Fruit fly (Drosophila melanogaster): ENCODE measurements around the gene Sgs8.

The Sgs8 gene

dm6 chr3L:11557209-11557608 lies 48.0 kb upstream of the Sgs8 start (continued):
- TF ChIP-seq nom (GFP tag; optimal IDR thresholded peaks at IDR 0.05), result peak; percentile 93
- peak in 1 of 2 experiments; percentile 85 for TF ChIP-seq bsh (GFP tag; optimal IDR thresholded peaks at IDR 0.05)
- peak; percentile 63 for TF ChIP-seq sens (GFP tag)
- peak; percentile 6 for TF ChIP-seq nerfin-1 (tag; optimal IDR thresholded peaks at IDR 0.05)

dm6 chr3L:11556637-11557036 lies 47.4 kb upstream of the Sgs8 start:
- TF ChIP-seq tio (GFP tag; optimal IDR thresholded peaks at IDR 0.05) (peak; percentile 34), fd3F (GFP tag; optimal IDR thresholded peaks at IDR 0.05) (peak; percentile 31), CG13775 (GFP tag; optimal IDR thresholded peaks at IDR 0.05) (peak; percentile 46), gem (tag; optimal IDR thresholded peaks at IDR 0.05) (peak; percentile 67), CG3847 (GFP tag; IDR thresholded peaks at IDR 0.05) (0 out of 2 replicates have a peak, but pooled peaks have one; percentile 13), lab (GFP tag; optimal IDR thresholded peaks at IDR 0.05) (peak; percentile 54), ash1 (GFP tag; optimal IDR thresholded peaks at IDR 0.05) (no peak), Drgx (GFP tag; IDR thresholded peaks at IDR 0.05) (no peak), CG11504 (tag; optimal IDR thresholded peaks at IDR 0.05) (peak; percentile 15), caup (GFP tag; optimal IDR thresholded peaks at IDR 0.05; ENCODE audit: severe bottlenecking) (peak; percentile 41), vfl (GFP tag; optimal IDR thresholded peaks at IDR 0.05) (peak; percentile 33), sob (GFP tag; IDR thresholded peaks at IDR 0.05) (no peak), CG12659 (GFP tag; optimal IDR thresholded peaks at IDR 0.05) (peak; percentile 25), CG13123 (GFP tag; optimal IDR thresholded peaks at IDR 0.05) (no peak), Xbp1 (GFP tag; optimal IDR thresholded peaks at IDR 0.05) (peak; percentile 0), Vsx1 (GFP tag; optimal IDR thresholded peaks at IDR 0.05) (peak; percentile 22), al (GFP tag; IDR thresholded peaks at IDR 0.05) (0 out of 2 replicates have a peak, but pooled peaks have one; percentile 3), Hand (GFP tag; optimal IDR thresholded peaks at IDR 0.05) (peak; percentile 64), CG9727 (GFP tag; optimal IDR thresholded peaks at IDR 0.05) (peak; percentile 51), CG17361 (GFP tag; IDR thresholded peaks at IDR 0.05) (peak; percentile 26; the same call in 1 of the 3 replicates), CoRest (tag; optimal IDR thresholded peaks at IDR 0.05) (peak; percentile 37), CG13894 (tag; optimal IDR thresholded peaks at IDR 0.05) (no peak), PHDP (tag; optimal IDR thresholded peaks at IDR 0.05) (peak; percentile 52), CG15011 (GFP tag; optimal IDR thresholded peaks at IDR 0.05) (peak; percentile 41), sens-2 (GFP tag; IDR thresholded peaks at IDR 0.05) (no peak), Tbp (GFP tag; optimal IDR thresholded peaks at IDR 0.05) (no peak), mam (GFP tag; optimal IDR thresholded peaks at IDR 0.05) (peak; percentile 36), eve (GFP tag; optimal IDR thresholded peaks at IDR 0.05) (peak in 1 of 2 experiments; percentile 38), dmrt99B (tag; optimal IDR thresholded peaks at IDR 0.05) (peak; percentile 37), CG7556 (GFP tag; optimal IDR thresholded peaks at IDR 0.05) (peak; percentile 75), Ets65A (GFP tag) (peak; percentile 12), ERR (GFP tag; optimal IDR thresholded peaks at IDR 0.05) (no peak), pan (optimal IDR thresholded peaks at IDR 0.05) (no peak), pan (GFP tag; optimal IDR thresholded peaks at IDR 0.05 in 1 of 2, IDR thresholded peaks at IDR 0.05 in 1 of 2) (peak in 1 of 2 experiments; percentile 20), Sox100B (GFP tag; optimal IDR thresholded peaks at IDR 0.05) (peak; percentile 15), CG2120 (GFP tag; optimal IDR thresholded peaks at IDR 0.05) (peak; percentile 47), cwo (GFP tag; optimal IDR thresholded peaks at IDR 0.05) (peak; percentile 27), dpn (GFP tag; optimal IDR thresholded peaks at IDR 0.05) (peak in 1 of 2 experiments; percentile 24), Oli (tag; optimal IDR thresholded peaks at IDR 0.05) (peak; percentile 27), slbo (GFP tag; IDR thresholded peaks at IDR 0.05) (peak; percentile 53; the same call in 1 of the 2 replicates), CG12391 (tag; optimal IDR thresholded peaks at IDR 0.05) (peak; percentile 21), CG12155 (GFP tag; optimal IDR thresholded peaks at IDR 0.05) (peak; percentile 23), CG10147 (GFP tag; optimal IDR thresholded peaks at IDR 0.05) (peak; percentile 27), CG31441 (GFP tag; IDR thresholded peaks at IDR 0.05) (peak; percentile 31; the same call in 1 of the 2 replicates)
